Fruit fly (Drosophila melanogaster) whole organism, embryonic: ENCODE data around the gene loqs.

ENCODE experiments used
- Antp ChIP-seq: fragments of 200-800 bp; sonication (Bioruptor generic); optimal IDR thresholded peaks from 3 replicates; lab custom pipeline; 2016; ENCODE audit warnings: missing biosample characterization, missing genetic modification characterization
- Blimp-1 ChIP-seq: fragments of 200-800 bp; sonication (Bioruptor generic); optimal IDR thresholded peaks from 3 replicates; lab custom pipeline; 2018; ENCODE audit warnings: missing biosample characterization, missing genetic modification characterization, mild to moderate bottlenecking, moderate library complexity, missing genetic modification reagents
- CG10565 ChIP-seq: fragments of 200-800 bp; sonication (Bioruptor generic); optimal IDR thresholded peaks from 3 replicates; lab custom pipeline; 2016; ENCODE audit warnings: missing biosample characterization, mild to moderate bottlenecking, missing genetic modification characterization
- CG11723 ChIP-seq: fragments of 200-800 bp; sonication (Bioruptor generic); optimal IDR thresholded peaks from 2 replicates; lab custom pipeline; 2017; ENCODE audit warnings: missing biosample characterization, mild to moderate bottlenecking, missing genetic modification characterization
- CG12659 ChIP-seq: fragments of 200-800 bp; sonication (Bioruptor generic); optimal IDR thresholded peaks from 3 replicates; lab custom pipeline; 2017; ENCODE audit warnings: mild to moderate bottlenecking, missing biosample characterization, missing genetic modification reagents, missing genetic modification characterization
- CG12942 ChIP-seq: fragments of 200-800 bp; sonication (Bioruptor generic); optimal IDR thresholded peaks from 3 replicates; lab custom pipeline; 2016; ENCODE audit warnings: missing biosample characterization, missing genetic modification characterization
- CG14860 ChIP-seq: fragments of 200-800 bp; sonication (Bioruptor generic); IDR thresholded peaks from 3 replicates; pipeline ENCODE4 v1.3.6; 2022; ENCODE audit warnings: missing biosample characterization, missing genetic modification characterization; ENCODE audit not compliant: partially characterized antibody
- CG15269 ChIP-seq: fragments of 200-800 bp; sonication (Bioruptor generic); optimal IDR thresholded peaks from 2 replicates; lab custom pipeline; 2018; ENCODE audit warnings: missing biosample characterization, mild to moderate bottlenecking, missing genetic modification characterization, moderate library complexity
- CG15696 ChIP-seq: fragments of 200-800 bp; sonication (Bioruptor generic); optimal IDR thresholded peaks from 2 replicates; lab custom pipeline; 2019; ENCODE audit warnings: missing biosample characterization, mild to moderate bottlenecking, missing genetic modification characterization, moderate library complexity
- CG1603 ChIP-seq: fragments of 200-800 bp; sonication (Bioruptor generic); optimal IDR thresholded peaks from 2 replicates; lab custom pipeline; 2019; ENCODE audit warnings: missing biosample characterization, mild to moderate bottlenecking, missing genetic modification characterization, moderate library complexity
- CG17612 ChIP-seq: fragments of 200-800 bp; sonication (Bioruptor generic); IDR thresholded peaks from 2 replicates; pipeline ENCODE4 v1.3.6; 2022; ENCODE audit warnings: missing biosample characterization, missing genetic modification characterization
- CG17829 ChIP-seq: fragments of 200-800 bp; optimal IDR thresholded peaks from 2 replicates; lab custom pipeline; 2019; ENCODE audit warnings: missing biosample characterization, mild to moderate bottlenecking, missing genetic modification characterization, moderate library complexity
- CG18262 ChIP-seq: fragments of 200-800 bp; optimal IDR thresholded peaks from 3 replicates; lab custom pipeline; 2019; ENCODE audit warnings: missing biosample characterization, mild to moderate bottlenecking, missing genetic modification characterization, moderate library complexity
- CG2889 ChIP-seq: fragments of 200-800 bp; sonication (Bioruptor generic); IDR thresholded peaks from 3 replicates; pipeline ENCODE4 v1.3.6; 2022; ENCODE audit warnings: missing biosample characterization, missing genetic modification characterization
- CG32532 ChIP-seq: fragments of 200-800 bp; sonication (Bioruptor generic); IDR thresholded peaks from 2 replicates; pipeline ENCODE4 v1.3.6; 2022; ENCODE audit warnings: missing biosample characterization, missing genetic modification characterization
- CG4328 ChIP-seq: fragments of 200-800 bp; sonication (Bioruptor generic); optimal IDR thresholded peaks from 3 replicates; lab custom pipeline; 2017; ENCODE audit warnings: missing biosample characterization, missing genetic modification reagents, missing genetic modification characterization
- CG4404 ChIP-seq: fragments of 200-800 bp; sonication (Bioruptor generic); IDR thresholded peaks from 2 replicates; pipeline ENCODE4 v1.3.6; 2022; ENCODE audit warnings: missing biosample characterization, missing genetic modification characterization
- CG4617 ChIP-seq: fragments of 200-800 bp; sonication (Bioruptor generic); optimal IDR thresholded peaks from 3 replicates; lab custom pipeline; 2016; ENCODE audit warnings: missing biosample characterization, missing genetic modification characterization, borderline replicate concordance
- CG4707 ChIP-seq: fragments of 200-800 bp; sonication (Bioruptor generic); optimal IDR thresholded peaks from 2 replicates; lab custom pipeline; 2018; ENCODE audit warnings: missing biosample characterization, mild to moderate bottlenecking, missing genetic modification characterization, moderate library complexity
- CG8290 ChIP-seq, 3 experiments: fragments of 200-800 bp; sonication (Bioruptor generic); optimal IDR thresholded peaks; 2 replicates each; lab custom pipeline; 2016 to 2019; ENCODE audit warnings: missing biosample characterization in 3 of 3, missing genetic modification characterization in 3 of 3, mild to moderate bottlenecking in 2 of 3, moderate library complexity in 1 of 3
- Dad ChIP-seq: fragments of 200-800 bp; sonication (Bioruptor generic); optimal IDR thresholded peaks from 3 replicates; lab custom pipeline; 2016; ENCODE audit warnings: missing biosample characterization, missing genetic modification characterization
- Eip74EF ChIP-seq, 2 experiments: fragments of 200-800 bp in 1 of 2; fragments of >200 bp in 1 of 2; sonication (Bioruptor generic) in 1 of 2; optimal IDR thresholded peaks; 2 replicates each; lab custom pipeline; 2017 to 2019; ENCODE audit warnings: missing biosample characterization in 2 of 2, missing genetic modification characterization in 2 of 2, mild to moderate bottlenecking in 1 of 2, moderate library complexity in 1 of 2
- Fer3 ChIP-seq: fragments of 200-800 bp; sonication (Bioruptor generic); optimal IDR thresholded peaks from 2 replicates; lab custom pipeline; 2018; ENCODE audit warnings: missing biosample characterization, mild to moderate bottlenecking, missing genetic modification characterization, moderate library complexity
- Hand ChIP-seq: fragments of 200-800 bp; sonication (Bioruptor generic); optimal IDR thresholded peaks from 2 replicates; lab custom pipeline; 2017; ENCODE audit warnings: mild to moderate bottlenecking, missing biosample characterization, missing genetic modification reagents, missing genetic modification characterization
- HmgZ ChIP-seq: fragments of 200-800 bp; sonication (Bioruptor generic); optimal IDR thresholded peaks from 2 replicates; lab custom pipeline; 2018; ENCODE audit warnings: missing biosample characterization, mild to moderate bottlenecking, missing genetic modification characterization
- Hr3 ChIP-seq: fragments of 200-800 bp; sonication (Bioruptor generic); optimal IDR thresholded peaks from 3 replicates; lab custom pipeline; 2016; ENCODE audit warnings: missing biosample characterization, missing genetic modification characterization
- Hsf ChIP-seq: fragments of 200-800 bp; sonication (Bioruptor generic); optimal IDR thresholded peaks from 3 replicates; lab custom pipeline; 2016; ENCODE audit warnings: missing biosample characterization, missing genetic modification characterization
- Myb ChIP-seq: fragments of 200-800 bp; sonication (Bioruptor generic); optimal IDR thresholded peaks from 2 replicates; lab custom pipeline; 2016; ENCODE audit warnings: missing biosample characterization, missing genetic modification characterization
- Ptx1 ChIP-seq: fragments of 200-800 bp; sonication (Bioruptor generic); IDR thresholded peaks from 2 replicates; pipeline ENCODE4 v1.3.6; 2022; ENCODE audit warnings: missing biosample characterization, missing genetic modification characterization
- bbx ChIP-seq: fragments of 200-800 bp; sonication (Bioruptor generic); IDR thresholded peaks from 2 replicates; pipeline ENCODE4 v1.3.6; 2022; ENCODE audit warnings: missing biosample characterization, missing genetic modification characterization; ENCODE audit not compliant: partially characterized antibody
- exex ChIP-seq: fragments of 200-800 bp; sonication (Bioruptor generic); optimal IDR thresholded peaks from 4 replicates; lab custom pipeline; 2018; ENCODE audit warnings: missing biosample characterization, mild to moderate bottlenecking, missing genetic modification characterization, moderate library complexity
- fu2 ChIP-seq: fragments of 200-800 bp; sonication (Bioruptor generic); optimal IDR thresholded peaks from 2 replicates; lab custom pipeline; 2016; ENCODE audit warnings: missing biosample characterization, missing genetic modification characterization
- gro ChIP-seq: fragments of 200-800 bp; sonication (Bioruptor generic); optimal IDR thresholded peaks from 2 replicates; lab custom pipeline; 2016; ENCODE audit warnings: missing biosample characterization, missing genetic modification characterization
- gsb ChIP-seq: fragments of 200-800 bp; sonication (Bioruptor generic); IDR thresholded peaks from 2 replicates; pipeline ENCODE4 v1.3.6; 2022; ENCODE audit warnings: missing biosample characterization, missing genetic modification characterization
- jing ChIP-seq: fragments of 200-800 bp; sonication (Bioruptor generic); optimal IDR thresholded peaks from 2 replicates; lab custom pipeline; 2018; ENCODE audit warnings: missing biosample characterization, mild to moderate bottlenecking, missing genetic modification characterization
- luna ChIP-seq: fragments of 200-800 bp; sonication (Bioruptor generic); optimal IDR thresholded peaks from 2 replicates; lab custom pipeline; 2016; ENCODE audit warnings: missing biosample characterization, missing genetic modification characterization
- mirr ChIP-seq: fragments of 200-800 bp; sonication (Bioruptor generic); optimal IDR thresholded peaks from 3 replicates; lab custom pipeline; 2018; ENCODE audit warnings: missing biosample characterization, mild to moderate bottlenecking, missing genetic modification characterization
- mld ChIP-seq: fragments of 200-800 bp; sonication (Bioruptor generic); IDR thresholded peaks from 3 replicates; pipeline ENCODE4 v1.3.6; 2022; ENCODE audit warnings: missing biosample characterization, missing genetic modification characterization; ENCODE audit not compliant: partially characterized antibody
- nau ChIP-seq: fragments of 200-800 bp; sonication (Bioruptor generic); optimal IDR thresholded peaks from 3 replicates; lab custom pipeline; 2017; ENCODE audit warnings: missing biosample characterization, mild to moderate bottlenecking, missing genetic modification characterization, missing genetic modification reagents
- org-1 ChIP-seq: fragments of 200-800 bp; sonication (Bioruptor generic); optimal IDR thresholded peaks from 2 replicates; lab custom pipeline; 2017; ENCODE audit warnings: missing biosample characterization, missing genetic modification characterization
- pnt ChIP-seq: fragments of 200-800 bp; sonication (Bioruptor generic); optimal IDR thresholded peaks from 3 replicates; lab custom pipeline; 2016; ENCODE audit warnings: missing biosample characterization, missing genetic modification characterization
- salm ChIP-seq: fragments of 200-800 bp; sonication (Bioruptor generic); optimal IDR thresholded peaks from 2 replicates; lab custom pipeline; 2018; ENCODE audit warnings: missing biosample characterization, mild to moderate bottlenecking, missing genetic modification characterization
- sens-2 ChIP-seq: fragments of 200-800 bp; sonication (Bioruptor generic); IDR thresholded peaks from 2 replicates; pipeline ENCODE4 v1.3.6; 2022; ENCODE audit warnings: missing biosample characterization, missing genetic modification characterization
- sisA ChIP-seq: fragments of 200-800 bp; sonication (Bioruptor generic); IDR thresholded peaks from 2 replicates; pipeline ENCODE4 v1.3.6; 2022; ENCODE audit warnings: missing biosample characterization, missing genetic modification characterization
- sqz ChIP-seq: fragments of 200-800 bp; sonication (Bioruptor generic); optimal IDR thresholded peaks from 3 replicates; lab custom pipeline; 2018; ENCODE audit warnings: missing biosample characterization, mild to moderate bottlenecking, missing genetic modification characterization
- trh ChIP-seq: fragments of 200-800 bp; sonication (Bioruptor generic); optimal IDR thresholded peaks from 2 replicates; lab custom pipeline; 2016; ENCODE audit warnings: missing biosample characterization, missing genetic modification characterization
- tx ChIP-seq: fragments of 200-800 bp; sonication (Bioruptor generic); optimal IDR thresholded peaks from 2 replicates; lab custom pipeline; 2016; ENCODE audit warnings: missing biosample characterization, missing genetic modification characterization
- yki ChIP-seq: fragments of >200 bp; optimal IDR thresholded peaks from 3 replicates; lab custom pipeline; 2018

Gene loqs

DNA sequence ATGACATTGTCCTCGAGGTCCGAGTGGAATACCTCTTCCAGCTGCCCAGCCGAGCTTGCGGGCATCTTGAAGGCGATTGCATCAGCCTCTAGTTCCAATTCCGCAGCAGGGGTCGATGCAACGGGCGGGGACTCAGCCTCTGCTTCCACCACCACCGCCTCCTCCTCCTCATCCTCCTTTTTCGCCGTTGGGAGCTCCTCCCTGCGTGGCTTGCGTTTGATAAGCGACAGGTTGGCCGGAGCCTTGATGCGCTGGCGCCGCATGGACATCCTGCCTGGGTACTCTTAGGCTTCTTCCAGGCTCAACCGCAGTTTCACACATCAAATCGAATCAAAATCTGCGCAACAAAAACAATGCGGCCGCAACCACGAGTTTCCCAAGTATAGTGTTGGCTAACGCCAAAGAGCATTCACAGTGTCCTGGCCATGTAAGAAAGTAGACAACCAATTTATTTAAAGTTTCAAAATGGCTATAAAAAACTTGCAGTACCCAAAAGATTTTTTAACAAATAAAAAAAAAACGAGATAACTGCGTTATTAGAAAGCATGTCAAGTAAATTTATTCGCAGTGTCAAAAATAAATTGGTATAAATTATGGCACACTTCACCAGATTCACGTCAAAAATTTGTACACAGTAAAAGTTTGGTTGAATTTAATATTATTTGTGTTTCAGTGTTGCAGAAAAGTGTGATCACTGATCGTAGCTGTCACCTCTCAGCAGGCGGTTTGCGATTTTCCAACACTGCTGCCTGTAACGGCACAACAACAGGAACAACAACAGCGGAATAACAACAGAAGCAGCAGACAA, 8.8 kb upstream of the loqs start, which contains the start of the genes Bdp1 and CG6565 (continued):
- TF ChIP-seq CG15269, result peak; percentile 96
- TF ChIP-seq CG4328 (GFP tag; lab: Kevin White, UChicago), result peak; percentile 96
- no peak for TF ChIP-seq mld (GFP tag; lab: Robert Waterston, UW)
- TF ChIP-seq CG1603, result peak; percentile 67
- peak; percentile 100 for TF ChIP-seq CG8290 (GFP tag; optimal IDR thresholded peaks at IDR 0.05; lab: Kevin White, UChicago)
- TF ChIP-seq CG8290 (tag; optimal IDR thresholded peaks at IDR 0.05; lab: Kevin White, UChicago), result peak; percentile 87 to 99
- TF ChIP-seq sisA, result peak; percentile 97
- peak; percentile 99 for TF ChIP-seq Hsf (GFP tag; lab: Kevin White, UChicago)
- TF ChIP-seq Antp (GFP tag; lab: Kevin White, UChicago), result peak; percentile 98
- peak; percentile 98 for TF ChIP-seq Dad (GFP tag; lab: Kevin White, UChicago)
- TF ChIP-seq Blimp-1, result peak; percentile 92
- peak; percentile 70 for TF ChIP-seq mirr
- peak; percentile 97 for TF ChIP-seq gro (GFP tag; lab: Kevin White, UChicago)
- TF ChIP-seq CG11723 (GFP tag; lab: Kevin White, UChicago), result peak; percentile 94
- TF ChIP-seq CG17829 (tag; lab: Kevin White, UChicago), result peak; percentile 91
- peak; percentile 97 for TF ChIP-seq HmgZ (tag; lab: Kevin White, UChicago)
- TF ChIP-seq CG2889, result peak; percentile 90
- peak; percentile 97 for TF ChIP-seq CG15696 (tag; lab: Kevin White, UChicago)
- no peak for TF ChIP-seq yki
- peak in 1 of 2 experiments; percentile 88 for TF ChIP-seq Eip74EF (GFP tag; optimal IDR thresholded peaks at IDR 0.05; lab: Kevin White, UChicago)
- TF ChIP-seq gsb (GFP tag; lab: Robert Waterston, UW), result peak; percentile 89
- TF ChIP-seq org-1 (GFP tag; lab: Kevin White, UChicago), result peak; percentile 96
- peak; percentile 98 for TF ChIP-seq CG12942 (GFP tag; lab: Kevin White, UChicago)
- peak; percentile 94 for TF ChIP-seq Myb (GFP tag; lab: Kevin White, UChicago)
- peak; percentile 46 for TF ChIP-seq CG4707 (GFP tag; lab: Kevin White, UChicago)
- TF ChIP-seq pnt (GFP tag; lab: Kevin White, UChicago), result peak; percentile 99
- TF ChIP-seq nau (GFP tag; lab: Kevin White, UChicago), result no peak
- peak; percentile 88 for TF ChIP-seq salm (tag; lab: Kevin White, UChicago)
- peak; percentile 94 for TF ChIP-seq Fer3
- peak; percentile 94 for TF ChIP-seq CG10565
- peak; percentile 98 for TF ChIP-seq CG12659 (GFP tag; lab: Kevin White, UChicago)
- no peak for TF ChIP-seq CG14860 (GFP tag; lab: Robert Waterston, UW)
- TF ChIP-seq CG4617 (GFP tag; lab: Kevin White, UChicago), result peak; percentile 98
- TF ChIP-seq sqz (GFP tag; lab: Kevin White, UChicago), result peak; percentile 92
- TF ChIP-seq jing (GFP tag; lab: Kevin White, UChicago), result peak; percentile 96
- peak; percentile 95 for TF ChIP-seq CG32532 (GFP tag; lab: Robert Waterston, UW)
- TF ChIP-seq trh (GFP tag; lab: Kevin White, UChicago), result peak; percentile 96
- no peak; the same call in 1 of the 2 replicates for TF ChIP-seq bbx
- peak; percentile 82 for TF ChIP-seq sens-2
- TF ChIP-seq Hand (GFP tag; lab: Kevin White, UChicago), result peak; percentile 80
- TF ChIP-seq CG4404, result peak; percentile 98
- TF ChIP-seq CG17612 (GFP tag; lab: Robert Waterston, UW), result peak; percentile 88
- TF ChIP-seq Hr3, result peak; percentile 99
- TF ChIP-seq exex (tag; lab: Kevin White, UChicago), result peak; percentile 81
- peak; percentile 99 for TF ChIP-seq tx (GFP tag; lab: Kevin White, UChicago)
- TF ChIP-seq Ptx1 (GFP tag; lab: Robert Waterston, UW), result peak; percentile 98
- peak; percentile 99 for TF ChIP-seq fu2
- peak; percentile 95 for TF ChIP-seq CG18262 (tag; lab: Kevin White, UChicago)
- peak; percentile 97 for TF ChIP-seq luna
